Worm (Caenorhabditis elegans) whole organism, L1 larva: Measurements from ENCODE around the gene sulp-5.

ENCODE experiments used
- C34B4.2 ChIP-seq: sonication (generic microtip); optimal IDR thresholded peaks from 2 replicates; lab custom pipeline; 2017; ENCODE audit warnings: mild to moderate bottlenecking, missing genetic modification characterization, missing compliant biosample characterization
- Y116A8C.19 ChIP-seq: sonication (generic microtip); optimal IDR thresholded peaks from 2 replicates; lab custom pipeline; 2016; ENCODE audit warnings: missing compliant biosample characterization, missing genetic modification characterization, borderline replicate concordance
- alr-1 ChIP-seq: fragments of 200-800 bp; sonication (Bioruptor generic); optimal IDR thresholded peaks from 2 replicates; lab custom pipeline; 2018; ENCODE audit warnings: borderline replicate concordance, mild to moderate bottlenecking, missing genetic modification characterization, missing compliant biosample characterization
- ama-1 ChIP-seq: fragments of 150-350 bp; optimal IDR thresholded peaks from 2 replicates; lab custom pipeline; 2014
- ceh-63 ChIP-seq: fragments of 200-800 bp; sonication (Bioruptor generic); optimal IDR thresholded peaks from 2 replicates; lab custom pipeline; 2018; ENCODE audit warnings: mild to moderate bottlenecking, missing genetic modification characterization, missing compliant biosample characterization
- ceh-90 ChIP-seq: sonication (generic microtip); optimal IDR thresholded peaks from 2 replicates; lab custom pipeline; 2016; ENCODE audit warnings: missing genetic modification characterization, missing compliant biosample characterization
- dpl-1 ChIP-seq, 3 experiments: fragments of 150-350 bp in 2 of 3; sonication (generic microtip) in 1 of 3; optimal IDR thresholded peaks; 2 replicates each; lab custom pipeline; 2014 to 2017; ENCODE audit warnings: missing biosample characterization in 3 of 3, missing genetic modification characterization in 3 of 3, missing genetic modification reagents in 3 of 3
- dsc-1 ChIP-seq: sonication (generic microtip); optimal IDR thresholded peaks from 2 replicates; lab custom pipeline; 2016; ENCODE audit warnings: mild to moderate bottlenecking, missing genetic modification characterization, missing compliant biosample characterization
- efl-1 ChIP-seq, 4 experiments: fragments of 150-350 bp; optimal IDR thresholded peaks in 3 of 4; peaks in 1 of 4; 1 replicate in 1 of 4; 2 replicates in 3 of 4; lab custom pipeline; 2014; ENCODE audit warnings: missing biosample characterization in 2 of 4, missing genetic modification characterization in 2 of 4, missing genetic modification reagents in 2 of 4
- elt-2 ChIP-seq: sonication (generic microtip); optimal IDR thresholded peaks from 2 replicates; lab custom pipeline; 2016; ENCODE audit warnings: missing genetic modification characterization, mild to moderate bottlenecking, inconsistent platforms, missing compliant biosample characterization, missing genetic modification reagents
- fkh-8 ChIP-seq: sonication (generic microtip); optimal IDR thresholded peaks from 2 replicates; lab custom pipeline; 2016; ENCODE audit warnings: mild to moderate bottlenecking, missing genetic modification characterization, missing compliant biosample characterization
- grh-1 ChIP-seq: fragments of 200-800 bp; sonication (Bioruptor generic); IDR thresholded peaks from 2 replicates; pipeline ENCODE4 v1.3.6; 2022; ENCODE audit warnings: missing genetic modification reagents, missing genetic modification characterization, missing compliant biosample characterization
- hlh-17 ChIP-seq: fragments of 200-800 bp; sonication (Bioruptor generic); optimal IDR thresholded peaks from 2 replicates; lab custom pipeline; 2018; ENCODE audit warnings: missing genetic modification characterization, mild to moderate bottlenecking, missing compliant biosample characterization, moderate library complexity, borderline replicate concordance
- hlh-4 ChIP-seq: sonication (generic microtip); optimal IDR thresholded peaks from 2 replicates; lab custom pipeline; 2016; ENCODE audit warnings: mild to moderate bottlenecking, missing genetic modification characterization, missing compliant biosample characterization
- lin-14 ChIP-seq: fragments of 200-800 bp; sonication (Bioruptor generic); optimal IDR thresholded peaks from 2 replicates; lab custom pipeline; 2018; ENCODE audit warnings: mild to moderate bottlenecking, missing genetic modification characterization, moderate library complexity, missing compliant biosample characterization
- lin-35 ChIP-seq, 2 experiments: fragments of 150-350 bp; optimal IDR thresholded peaks; 2 replicates each; lab custom pipeline; 2014; ENCODE audit warnings: missing biosample characterization in 2 of 2, missing genetic modification characterization in 2 of 2, missing genetic modification reagents in 2 of 2
- mef-2 ChIP-seq: fragments of 150-350 bp; optimal IDR thresholded peaks from 2 replicates; lab custom pipeline; 2014; ENCODE audit warnings: missing biosample characterization, missing genetic modification characterization
- nhr-20 ChIP-seq: sonication (generic microtip); optimal IDR thresholded peaks from 2 replicates; lab custom pipeline; 2016; ENCODE audit warnings: mild to moderate bottlenecking, missing genetic modification characterization, missing compliant biosample characterization
- nhr-47 ChIP-seq: sonication (generic microtip); optimal IDR thresholded peaks from 2 replicates; lab custom pipeline; 2016; ENCODE audit warnings: mild to moderate bottlenecking, missing genetic modification characterization, moderate library complexity, missing compliant biosample characterization
- nhr-71 ChIP-seq: sonication (generic microtip); optimal IDR thresholded peaks from 2 replicates; lab custom pipeline; 2016; ENCODE audit warnings: mild to moderate bottlenecking, missing genetic modification characterization, moderate library complexity, missing compliant biosample characterization
- nhr-76 ChIP-seq: sonication (generic microtip); optimal IDR thresholded peaks from 2 replicates; lab custom pipeline; 2017; ENCODE audit warnings: missing biosample characterization, missing genetic modification characterization
- nhr-85 ChIP-seq: sonication (generic microtip); peaks from one replicate; lab custom pipeline; 2016; ENCODE audit warnings: missing genetic modification characterization, inconsistent platforms, missing compliant biosample characterization
- skn-1 ChIP-seq: fragments of 150-350 bp; optimal IDR thresholded peaks from 2 replicates; lab custom pipeline; 2014; ENCODE audit warnings: missing biosample characterization, missing genetic modification characterization
- snpc-4 ChIP-seq: fragments of 150-350 bp; optimal IDR thresholded peaks from 2 replicates; lab custom pipeline; 2014; ENCODE audit warnings: missing biosample characterization, missing genetic modification characterization
- snu-23 ChIP-seq: sonication (generic microtip); optimal IDR thresholded peaks from 2 replicates; lab custom pipeline; 2016; ENCODE audit warnings: missing genetic modification characterization, missing compliant biosample characterization
- unc-130 ChIP-seq: fragments of 150-350 bp; optimal IDR thresholded peaks from 2 replicates; lab custom pipeline; 2017; ENCODE audit warnings: missing biosample characterization, missing genetic modification characterization, inconsistent platforms
- unc-62 ChIP-seq: fragments of 150-350 bp; optimal IDR thresholded peaks from 2 replicates; lab custom pipeline; 2014; ENCODE audit warnings: missing biosample characterization, missing genetic modification reagents, missing genetic modification characterization
- unc-86 ChIP-seq: sonication (generic microtip); optimal IDR thresholded peaks from 2 replicates; lab custom pipeline; 2016; ENCODE audit warnings: missing genetic modification characterization, missing compliant biosample characterization
- xbp-1 ChIP-seq: sonication (generic microtip); optimal IDR thresholded peaks from 2 replicates; lab custom pipeline; 2016; ENCODE audit warnings: missing genetic modification characterization, missing compliant biosample characterization

sulp-5 gene

DNA sequence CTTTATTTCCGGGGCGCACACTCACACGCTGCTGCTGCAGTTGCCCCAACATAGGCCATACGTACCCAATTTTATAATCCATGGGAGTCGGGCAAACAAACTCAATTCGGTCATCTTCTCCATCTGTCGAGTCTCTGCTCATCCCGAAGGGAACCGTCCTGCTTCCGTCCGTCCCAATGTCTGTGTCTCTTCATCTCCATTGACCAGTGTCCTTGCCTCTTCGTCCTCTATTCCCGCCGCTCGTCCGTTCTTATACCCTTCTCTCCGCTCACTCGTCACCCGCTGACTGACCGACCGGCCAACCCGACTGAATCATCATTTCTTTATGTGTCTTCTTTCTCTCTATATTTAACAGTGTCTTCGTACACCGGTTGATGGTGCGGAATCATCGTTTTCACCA, 35.0 kb upstream of the sulp-5 start (continued):
- TF ChIP-seq snu-23 (GFP tag; lab: Kevin White, UChicago) (peak; percentile 37), unc-62 (GFP tag; lab: Kevin White, UChicago) (no peak), ama-1 (lab: Kevin White, UChicago) (no peak), ceh-90 (tag; lab: Kevin White, UChicago) (no peak), snpc-4 (peak; percentile 38)

- TF ChIP-seq nhr-47 (tag; lab: Kevin White, UChicago) (no peak), ceh-63 (GFP tag; lab: Kevin White, UChicago) (no peak), unc-62 (GFP tag; lab: Kevin White, UChicago) (no peak), efl-1 (optimal IDR thresholded peaks at IDR 0.05; lab: Kevin White, UChicago) (no peak), efl-1 (GFP tag; optimal IDR thresholded peaks at IDR 0.05 in 1 of 2; lab: Kevin White, UChicago) (peak in 1 of 2 experiments; percentile 38)
These were observed 34.3 kb upstream of the sulp-5 start, which contains the start of gene hmp-1 for ce11 chrV:11845492-11845891. hmp-1 (plus strand) TSS chrV:11845871.

DNA sequence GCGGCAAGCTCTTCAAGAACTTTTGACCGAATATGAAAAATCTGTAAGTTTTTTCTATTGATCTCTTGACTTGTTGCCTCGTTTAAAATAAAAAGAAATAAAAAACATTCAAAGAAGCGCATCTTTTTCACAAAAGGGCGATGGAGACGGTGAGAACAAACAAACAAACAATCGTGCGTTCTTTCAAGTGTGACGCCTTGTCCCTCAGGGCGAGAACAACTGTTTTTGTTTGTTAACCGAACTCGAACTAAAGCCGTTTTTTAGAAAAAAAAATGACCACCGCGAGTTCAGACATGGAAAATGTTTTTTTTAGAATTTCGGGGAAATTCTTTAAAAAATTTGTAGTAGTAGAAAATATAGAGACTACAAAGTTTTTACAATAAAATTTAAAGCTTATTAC, 32.9 kb upstream of the sulp-5 start:
- TF ChIP-seq C34B4.2 (tag; lab: Kevin White, UChicago) (no peak), mef-2 (tag; lab: Kevin White, UChicago) (no peak)

DNA sequence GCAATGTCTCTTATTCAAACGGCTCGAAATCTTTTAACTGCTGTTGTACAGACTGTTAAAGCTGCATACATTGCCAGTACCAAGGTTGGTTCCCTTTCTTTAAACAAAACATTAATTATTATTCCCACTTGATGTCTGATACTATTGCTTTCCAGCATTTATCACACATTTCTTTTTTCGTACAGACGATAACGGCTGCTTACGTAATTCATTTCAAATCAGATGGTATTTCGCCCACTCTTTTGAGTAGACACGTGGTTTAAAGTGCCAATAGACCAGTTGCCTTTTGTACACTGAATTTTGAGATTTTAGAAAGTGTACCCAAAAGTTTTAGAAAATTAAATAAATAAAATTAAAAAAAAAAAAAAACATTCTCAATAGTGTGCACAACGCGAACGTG, 30.4 kb upstream of the sulp-5 start:
- TF ChIP-seq elt-2 (tag; lab: Kevin White, UChicago) (peak; percentile 72), nhr-20 (tag; lab: Kevin White, UChicago) (peak; percentile 17), lin-35 (GFP tag; optimal IDR thresholded peaks at IDR 0.05; lab: Kevin White, UChicago) (peak in 1 of 2 experiments; percentile 53), xbp-1 (tag; lab: Kevin White, UChicago) (no peak), dsc-1 (tag; lab: Kevin White, UChicago) (no peak)

ce11 chrV:11852305-11852704, 27.5 kb upstream of the sulp-5 start:
- TF ChIP-seq nhr-20 (tag; lab: Kevin White, UChicago) (no peak), nhr-85 (no peak), fkh-8 (peak; percentile 60), Y116A8C.19 (tag; lab: Kevin White, UChicago) (no peak), lin-14 (GFP tag; lab: Kevin White, UChicago) (peak; percentile 24), hlh-17 (GFP tag; lab: Kevin White, UChicago) (no peak), C34B4.2 (tag; lab: Kevin White, UChicago) (no peak), unc-62 (GFP tag; lab: Kevin White, UChicago) (no peak), xbp-1 (tag; lab: Kevin White, UChicago) (no peak), hlh-4 (tag; lab: Kevin White, UChicago) (no peak), nhr-47 (tag; lab: Kevin White, UChicago) (peak; percentile 34), efl-1 (optimal IDR thresholded peaks at IDR 0.05; lab: Kevin White, UChicago) (no peak), efl-1 (GFP tag; optimal IDR thresholded peaks at IDR 0.05 in 1 of 2; lab: Kevin White, UChicago) (peak in 1 of 2 experiments; percentile 83), nhr-76 (tag; lab: Kevin White, UChicago) (no peak)
- TF ChIP-seq, all 84 proteins: peak for 4

- TF ChIP-seq dpl-1 (GFP tag; optimal IDR thresholded peaks at IDR 0.05; lab: Kevin White, UChicago) (no peak), alr-1 (no peak), skn-1 (tag; lab: Kevin White, UChicago) (peak; percentile 30), lin-14 (GFP tag; lab: Kevin White, UChicago) (peak; percentile 40), lin-35 (GFP tag; optimal IDR thresholded peaks at IDR 0.05; lab: Kevin White, UChicago) (peak in 1 of 2 experiments; percentile 5), unc-86 (peak; percentile 23), unc-62 (GFP tag; lab: Kevin White, UChicago) (no peak), nhr-71 (tag; lab: Kevin White, UChicago) (peak; percentile 28), grh-1 (no peak), unc-130 (no peak)
- TF ChIP-seq, all 84 proteins: peak for 5
These were observed 26.1 kb upstream of the sulp-5 start for ce11 chrV:11853723-11854122.
